Fruit fly (Drosophila melanogaster) whole organism, embryonic: ENCODE measurements around the gene Trm7-32.
A peak's percentile ranks its signal among the peaks of the same experiment; 100 is the strongest.

Experiments
- Bgb ChIP-seq: fragments of 200-800 bp; sonication (Bioruptor generic); IDR thresholded peaks from 2 replicates; pipeline ENCODE4 v1.3.6; 2022; ENCODE audit warnings: missing biosample characterization, missing genetic modification characterization; ENCODE audit not compliant: partially characterized antibody
- CG11093 ChIP-seq: fragments of 200-800 bp; sonication (Bioruptor generic); IDR thresholded peaks from 3 replicates; pipeline ENCODE4 v1.3.6; 2022; ENCODE audit warnings: missing biosample characterization, missing genetic modification characterization
- CG11723 ChIP-seq: fragments of 200-800 bp; sonication (Bioruptor generic); optimal IDR thresholded peaks from 2 replicates; lab custom pipeline; 2017; ENCODE audit warnings: missing biosample characterization, mild to moderate bottlenecking, missing genetic modification characterization
- CG1233 ChIP-seq: fragments of 200-800 bp; sonication (Bioruptor generic); optimal IDR thresholded peaks from 4 replicates; lab custom pipeline; 2018; ENCODE audit warnings: missing biosample characterization, mild to moderate bottlenecking, missing genetic modification characterization
- CG12391 ChIP-seq: fragments of 200-800 bp; sonication (Bioruptor generic); optimal IDR thresholded peaks from 3 replicates; lab custom pipeline; 2018; ENCODE audit warnings: missing biosample characterization, mild to moderate bottlenecking, missing genetic modification characterization, moderate library complexity
- CG13296 ChIP-seq: fragments of 200-800 bp; sonication (Bioruptor generic); optimal IDR thresholded peaks from 3 replicates; lab custom pipeline; 2018; ENCODE audit warnings: missing biosample characterization, mild to moderate bottlenecking, missing genetic modification characterization
- CG13624 ChIP-seq: fragments of 200-800 bp; sonication (Bioruptor generic); optimal IDR thresholded peaks from 2 replicates; lab custom pipeline; 2016; ENCODE audit warnings: missing biosample characterization, missing genetic modification characterization
- CG13894 ChIP-seq: fragments of 200-800 bp; sonication (Bioruptor generic); optimal IDR thresholded peaks from 3 replicates; lab custom pipeline; 2018; ENCODE audit warnings: missing biosample characterization, mild to moderate bottlenecking, missing genetic modification characterization, moderate library complexity
- CG14860 ChIP-seq: fragments of 200-800 bp; sonication (Bioruptor generic); IDR thresholded peaks from 3 replicates; pipeline ENCODE4 v1.3.6; 2022; ENCODE audit warnings: missing biosample characterization, missing genetic modification characterization; ENCODE audit not compliant: partially characterized antibody
- CG17186 ChIP-seq: fragments of 200-800 bp; sonication (Bioruptor generic); optimal IDR thresholded peaks from 3 replicates; lab custom pipeline; 2017; ENCODE audit warnings: missing biosample characterization, missing genetic modification reagents, missing genetic modification characterization
- CG17912 ChIP-seq: fragments of 200-800 bp; sonication (Bioruptor generic); optimal IDR thresholded peaks from 2 replicates; lab custom pipeline; 2018; ENCODE audit warnings: missing biosample characterization, mild to moderate bottlenecking, missing genetic modification characterization
- CG2678 ChIP-seq: fragments of 200-800 bp; sonication (Bioruptor generic); optimal IDR thresholded peaks from 3 replicates; lab custom pipeline; 2019; ENCODE audit warnings: missing biosample characterization, mild to moderate bottlenecking, missing genetic modification characterization, moderate library complexity
- CG30431 ChIP-seq: fragments of 200-800 bp; sonication (Bioruptor generic); optimal IDR thresholded peaks from 2 replicates; lab custom pipeline; 2017; ENCODE audit warnings: missing biosample characterization, missing genetic modification characterization
- CG34376 ChIP-seq: fragments of 200-800 bp; sonication (Bioruptor generic); optimal IDR thresholded peaks from 2 replicates; lab custom pipeline; 2018; ENCODE audit warnings: missing biosample characterization, mild to moderate bottlenecking, missing genetic modification characterization
- CG4282 ChIP-seq: fragments of 200-800 bp; sonication (Bioruptor generic); optimal IDR thresholded peaks from 2 replicates; lab custom pipeline; 2016; ENCODE audit warnings: missing biosample characterization, missing genetic modification characterization
- CG7987 ChIP-seq: fragments of 200-800 bp; sonication (Bioruptor generic); optimal IDR thresholded peaks from 2 replicates; lab custom pipeline; 2018; ENCODE audit warnings: missing biosample characterization, mild to moderate bottlenecking, missing genetic modification characterization, moderate library complexity
- CG8290 ChIP-seq, 3 experiments: fragments of 200-800 bp; sonication (Bioruptor generic); optimal IDR thresholded peaks; 2 replicates each; lab custom pipeline; 2016 to 2019; ENCODE audit warnings: missing biosample characterization in 3 of 3, missing genetic modification characterization in 3 of 3, mild to moderate bottlenecking in 2 of 3, moderate library complexity in 1 of 3
- CG8765 ChIP-seq: fragments of 200-800 bp; sonication (Bioruptor generic); IDR thresholded peaks from 2 replicates; pipeline ENCODE4 v1.3.6; 2022; ENCODE audit warnings: missing biosample characterization, missing genetic modification characterization
- CG9817 ChIP-seq: fragments of 200-800 bp; sonication (Bioruptor generic); optimal IDR thresholded peaks from 2 replicates; lab custom pipeline; 2018; ENCODE audit warnings: missing biosample characterization, mild to moderate bottlenecking, missing genetic modification characterization, moderate library complexity
- CTCF ChIP-seq: fragments of 200-800 bp; sonication (Bioruptor generic); optimal IDR thresholded peaks from 2 replicates; lab custom pipeline; 2017; ENCODE audit warnings: missing biosample characterization, mild to moderate bottlenecking, missing genetic modification characterization, moderate library complexity
- D19B ChIP-seq: fragments of 200-800 bp; sonication (Bioruptor generic); optimal IDR thresholded peaks from 2 replicates; lab custom pipeline; 2017; ENCODE audit warnings: missing biosample characterization, mild to moderate bottlenecking, missing genetic modification characterization
- Eip74EF ChIP-seq, 2 experiments: fragments of 200-800 bp in 1 of 2; fragments of >200 bp in 1 of 2; sonication (Bioruptor generic) in 1 of 2; optimal IDR thresholded peaks; 2 replicates each; lab custom pipeline; 2017 to 2019; ENCODE audit warnings: missing biosample characterization in 2 of 2, missing genetic modification characterization in 2 of 2, mild to moderate bottlenecking in 1 of 2, moderate library complexity in 1 of 2
- Fer2 ChIP-seq: fragments of 200-800 bp; sonication (Bioruptor generic); optimal IDR thresholded peaks from 2 replicates; lab custom pipeline; 2018; ENCODE audit warnings: missing biosample characterization, mild to moderate bottlenecking, missing genetic modification characterization, moderate library complexity
- HHEX ChIP-seq: fragments of 200-800 bp; sonication (Bioruptor generic); optimal IDR thresholded peaks from 3 replicates; lab custom pipeline; 2017; ENCODE audit warnings: missing biosample characterization, mild to moderate bottlenecking, missing genetic modification characterization, missing genetic modification reagents
- Hsf ChIP-seq: fragments of 200-800 bp; sonication (Bioruptor generic); optimal IDR thresholded peaks from 3 replicates; lab custom pipeline; 2016; ENCODE audit warnings: missing biosample characterization, missing genetic modification characterization
- Lim3 ChIP-seq: fragments of 200-800 bp; sonication (Bioruptor generic); IDR thresholded peaks from 2 replicates; pipeline ENCODE4 v1.3.6; 2022; ENCODE audit warnings: missing biosample characterization, missing genetic modification characterization
- Nf-YB ChIP-seq: fragments of 200-800 bp; sonication (Bioruptor generic); optimal IDR thresholded peaks from 3 replicates; lab custom pipeline; 2019; ENCODE audit warnings: missing biosample characterization, mild to moderate bottlenecking, missing genetic modification characterization, moderate library complexity
- NfI ChIP-seq: fragments of 200-800 bp; sonication (Bioruptor generic); optimal IDR thresholded peaks from 3 replicates; lab custom pipeline; 2018; ENCODE audit warnings: missing biosample characterization, mild to moderate bottlenecking, missing genetic modification characterization, moderate library complexity
- PHDP ChIP-seq: fragments of 200-800 bp; sonication (Bioruptor generic); optimal IDR thresholded peaks from 3 replicates; lab custom pipeline; 2018; ENCODE audit warnings: missing biosample characterization, mild to moderate bottlenecking, missing genetic modification characterization, moderate library complexity
- Pdp1 ChIP-seq, 2 experiments: fragments of 200-800 bp; sonication (Bioruptor generic); optimal IDR thresholded peaks; 3 replicates each; lab custom pipeline; 2016; ENCODE audit warnings: missing biosample characterization in 2 of 2, missing genetic modification characterization in 2 of 2, mild to moderate bottlenecking in 1 of 2, moderate library complexity in 1 of 2
- Sox100B ChIP-seq: fragments of 200-800 bp; sonication (Bioruptor generic); optimal IDR thresholded peaks from 3 replicates; lab custom pipeline; 2018; ENCODE audit warnings: missing biosample characterization, mild to moderate bottlenecking, missing genetic modification characterization
- bbx ChIP-seq: fragments of 200-800 bp; sonication (Bioruptor generic); IDR thresholded peaks from 2 replicates; pipeline ENCODE4 v1.3.6; 2022; ENCODE audit warnings: missing biosample characterization, missing genetic modification characterization; ENCODE audit not compliant: partially characterized antibody
- bigmax ChIP-seq: fragments of 200-800 bp; sonication (Bioruptor generic); optimal IDR thresholded peaks from 2 replicates; lab custom pipeline; 2018; ENCODE audit warnings: missing biosample characterization, mild to moderate bottlenecking, missing genetic modification characterization
- cato ChIP-seq: fragments of 200-800 bp; sonication (Bioruptor generic); optimal IDR thresholded peaks from 2 replicates; lab custom pipeline; 2016; ENCODE audit warnings: missing biosample characterization, missing genetic modification characterization, borderline replicate concordance
- crol ChIP-seq: fragments of 200-800 bp; sonication (Bioruptor generic); IDR thresholded peaks from 2 replicates; pipeline ENCODE4 v1.3.6; 2022; ENCODE audit warnings: missing biosample characterization, missing genetic modification characterization
- dysf ChIP-seq: fragments of 200-800 bp; sonication (Bioruptor generic); IDR thresholded peaks from 3 replicates; pipeline ENCODE4 v1.3.6; 2022; ENCODE audit warnings: missing biosample characterization, missing genetic modification characterization
- ewg ChIP-seq: fragments of 200-800 bp; sonication (Bioruptor generic); optimal IDR thresholded peaks from 3 replicates; lab custom pipeline; 2017; ENCODE audit warnings: mild to moderate bottlenecking, missing biosample characterization, missing genetic modification reagents, missing genetic modification characterization
- fd3F ChIP-seq: fragments of 200-800 bp; sonication (Bioruptor generic); optimal IDR thresholded peaks from 2 replicates; lab custom pipeline; 2018; ENCODE audit warnings: missing biosample characterization, mild to moderate bottlenecking, missing genetic modification characterization, moderate library complexity
- hth ChIP-seq: fragments of >200 bp; optimal IDR thresholded peaks from 2 replicates; lab custom pipeline; 2017; ENCODE audit warnings: inconsistent platforms
- inv ChIP-seq: fragments of 200-800 bp; sonication (Bioruptor generic); IDR thresholded peaks from 2 replicates; pipeline ENCODE4 v1.3.6; 2022; ENCODE audit warnings: missing biosample characterization, missing genetic modification characterization; ENCODE audit not compliant: partially characterized antibody
- lmd ChIP-seq: fragments of 200-800 bp; sonication (Bioruptor generic); IDR thresholded peaks from 2 replicates; pipeline ENCODE4 v1.3.6; 2022; ENCODE audit warnings: missing biosample characterization, missing genetic modification characterization
- mam ChIP-seq: fragments of 200-800 bp; sonication (Bioruptor generic); optimal IDR thresholded peaks from 3 replicates; lab custom pipeline; 2016; ENCODE audit warnings: missing biosample characterization, missing genetic modification characterization
- nau ChIP-seq: fragments of 200-800 bp; sonication (Bioruptor generic); optimal IDR thresholded peaks from 3 replicates; lab custom pipeline; 2017; ENCODE audit warnings: missing biosample characterization, mild to moderate bottlenecking, missing genetic modification characterization, missing genetic modification reagents
- odd ChIP-seq: fragments of 200-800 bp; sonication (Bioruptor generic); optimal IDR thresholded peaks from 2 replicates; lab custom pipeline; 2017; ENCODE audit warnings: missing biosample characterization, mild to moderate bottlenecking, missing genetic modification characterization
- otp ChIP-seq: fragments of 200-800 bp; sonication (Bioruptor generic); IDR thresholded peaks from 3 replicates; pipeline ENCODE4, ENCODE4 v1.3.6; 2022; ENCODE audit warnings: missing biosample characterization, missing genetic modification characterization
- pan ChIP-seq, 4 experiments: fragments of >200 bp in 3 of 4; fragments of 200-800 bp in 1 of 4; sonication (Bioruptor generic) in 1 of 4; optimal IDR thresholded peaks in 3 of 4; IDR thresholded peaks in 1 of 4; 2 replicates each; pipeline versions ENCODE4 v1.3.6 to Lab custom; 2017 to 2022; ENCODE audit warnings: missing biosample characterization in 2 of 4, missing genetic modification characterization in 2 of 4, mixed read lengths in 1 of 4
- pfk ChIP-seq: fragments of 200-800 bp; sonication (Bioruptor generic); optimal IDR thresholded peaks from 2 replicates; lab custom pipeline; 2018; ENCODE audit warnings: missing biosample characterization, mild to moderate bottlenecking, missing genetic modification characterization, moderate library complexity
- pum ChIP-seq: fragments of 200-800 bp; sonication (Bioruptor generic); optimal IDR thresholded peaks from 2 replicates; lab custom pipeline; 2016; ENCODE audit warnings: missing biosample characterization, missing genetic modification characterization
- sd ChIP-seq: fragments of 200-800 bp; sonication (Bioruptor generic); optimal IDR thresholded peaks from 3 replicates; lab custom pipeline; 2018; ENCODE audit warnings: missing biosample characterization, mild to moderate bottlenecking, missing genetic modification characterization, moderate library complexity

Gene Trm7-32

dm6 chr3R:17007336-17007735 lies 33.1 kb upstream of the Trm7-32 start:
- TF ChIP-seq Sox100B (GFP tag; lab: Kevin White, UChicago) (peak; percentile 28), CG7987 (GFP tag; lab: Kevin White, UChicago) (no peak), CG17186 (GFP tag; lab: Kevin White, UChicago) (no peak), CG4282 (no peak), CTCF (no peak), hth (lab: Kevin White, UChicago) (no peak), crol (no peak), CG13296 (GFP tag; lab: Kevin White, UChicago) (peak; percentile 53), Nf-YB (GFP tag; lab: Kevin White, UChicago) (peak; percentile 21), fd3F (GFP tag; lab: Kevin White, UChicago) (peak; percentile 30), Eip74EF (GFP tag; optimal IDR thresholded peaks at IDR 0.05; lab: Kevin White, UChicago) (peak in 1 of 2 experiments; percentile 21), sd (peak; percentile 82), CG14860 (GFP tag; lab: Robert Waterston, UW) (no peak), otp (no peak), pum (GFP tag; lab: Kevin White, UChicago) (no peak), lmd (GFP tag; lab: Robert Waterston, UW) (no peak), CG30431 (GFP tag; lab: Kevin White, UChicago) (no peak), Bgb (GFP tag; lab: Robert Waterston, UW) (no peak), NfI (peak; percentile 31), PHDP (tag; lab: Kevin White, UChicago) (peak; percentile 60), Pdp1 (GFP tag; optimal IDR thresholded peaks at IDR 0.05; lab: Kevin White, UChicago) (peak in 1 of 2 experiments; percentile 40), mam (GFP tag; lab: Kevin White, UChicago) (no peak), CG13624 (GFP tag; lab: Kevin White, UChicago) (no peak), CG2678 (tag; lab: Kevin White, UChicago) (peak; percentile 71), nau (no peak), CG8290 (GFP tag; optimal IDR thresholded peaks at IDR 0.05; lab: Kevin White, UChicago) (no peak), CG8290 (tag; optimal IDR thresholded peaks at IDR 0.05; lab: Kevin White, UChicago) (peak in 1 of 2 experiments; percentile 26), CG34376 (GFP tag; lab: Kevin White, UChicago) (no peak), odd (GFP tag; lab: Kevin White, UChicago) (peak; percentile 4), dysf (GFP tag; lab: Robert Waterston, UW) (no peak), bbx (GFP tag; lab: Robert Waterston, UW) (no peak), CG1233 (GFP tag; lab: Kevin White, UChicago) (no peak), Fer2 (tag; lab: Kevin White, UChicago) (peak; percentile 21), Lim3 (GFP tag; lab: Robert Waterston, UW) (no peak), pan (optimal IDR thresholded peaks at IDR 0.05; lab: Kevin White, UChicago) (no peak), pan (GFP tag; optimal IDR thresholded peaks at IDR 0.05 in 1 of 2, IDR thresholded peaks at IDR 0.05 in 1 of 2) (peak in 1 of 2 experiments; percentile 12), CG11093 (GFP tag; lab: Robert Waterston, UW) (no peak), pfk (GFP tag; lab: Kevin White, UChicago) (no peak), D19B (GFP tag; lab: Kevin White, UChicago) (no peak), CG11723 (GFP tag; lab: Kevin White, UChicago) (no peak), CG8765 (GFP tag; lab: Robert Waterston, UW) (no peak), CG12391 (no peak), CG13894 (tag; lab: Kevin White, UChicago) (peak; percentile 60), bigmax (GFP tag; lab: Kevin White, UChicago) (no peak), HHEX (GFP tag; lab: Kevin White, UChicago) (no peak), cato (GFP tag; lab: Kevin White, UChicago) (no peak), CG17912 (GFP tag; lab: Kevin White, UChicago) (peak; percentile 37), inv (GFP tag; lab: Robert Waterston, UW) (no peak), Hsf (GFP tag; lab: Kevin White, UChicago) (no peak), CG9817 (tag; lab: Kevin White, UChicago) (no peak), ewg (GFP tag; lab: Kevin White, UChicago) (no peak)
